Worm (Caenorhabditis elegans): ENCODE measurements around the gene ZK1010.4.

- TF ChIP-seq ztf-29 (GFP tag; IDR thresholded peaks at IDR 0.05) (no peak), T22C8.4 (GFP tag; IDR thresholded peaks at IDR 0.05) (no peak)
These were observed 39.9 kb downstream of the ZK1010.4 start, which contains the start of gene cyp-13A11 for ce11 chrIII:13020741-13021140.

Data from whole organism, midembryonic.